Fruit fly (Drosophila melanogaster) whole organism, embryonic: Measurements from ENCODE around the gene CG46467.

ENCODE experiments used
- Antp ChIP-seq: fragments of 200-800 bp; sonication (Bioruptor generic); optimal IDR thresholded peaks from 3 replicates; lab custom pipeline; 2016; ENCODE audit warnings: missing biosample characterization, missing genetic modification characterization
- Atf3 ChIP-seq: fragments of 200-800 bp; sonication (Bioruptor generic); optimal IDR thresholded peaks from 3 replicates; lab custom pipeline; 2016; ENCODE audit warnings: missing biosample characterization, missing genetic modification characterization
- Blimp-1 ChIP-seq: fragments of 200-800 bp; sonication (Bioruptor generic); optimal IDR thresholded peaks from 3 replicates; lab custom pipeline; 2018; ENCODE audit warnings: missing biosample characterization, missing genetic modification characterization, mild to moderate bottlenecking, moderate library complexity, missing genetic modification reagents
- BtbVII ChIP-seq: fragments of 200-800 bp; sonication (Bioruptor generic); optimal IDR thresholded peaks from 3 replicates; lab custom pipeline; 2017; ENCODE audit warnings: missing biosample characterization, mild to moderate bottlenecking, missing genetic modification characterization
- CG10209 ChIP-seq: fragments of 200-800 bp; sonication (Bioruptor generic); optimal IDR thresholded peaks from 3 replicates; lab custom pipeline; 2017; ENCODE audit warnings: missing biosample characterization, mild to moderate bottlenecking, missing genetic modification characterization, missing genetic modification reagents
- CG11696 ChIP-seq: fragments of 200-800 bp; sonication (Bioruptor generic); IDR thresholded peaks from 2 replicates; pipeline ENCODE4 v1.3.6; 2022; ENCODE audit warnings: missing biosample characterization, missing genetic modification characterization
- CG13296 ChIP-seq: fragments of 200-800 bp; sonication (Bioruptor generic); optimal IDR thresholded peaks from 3 replicates; lab custom pipeline; 2018; ENCODE audit warnings: missing biosample characterization, mild to moderate bottlenecking, missing genetic modification characterization
- CG17186 ChIP-seq: fragments of 200-800 bp; sonication (Bioruptor generic); optimal IDR thresholded peaks from 3 replicates; lab custom pipeline; 2017; ENCODE audit warnings: missing biosample characterization, missing genetic modification reagents, missing genetic modification characterization
- CG17328 ChIP-seq: fragments of 200-800 bp; sonication (Bioruptor generic); IDR thresholded peaks from 2 replicates; pipeline ENCODE4 v1.3.6; 2022; ENCODE audit warnings: missing biosample characterization, missing genetic modification characterization
- CG2199 ChIP-seq: fragments of 200-800 bp; sonication (Bioruptor generic); IDR thresholded peaks from 3 replicates; pipeline ENCODE4 v1.3.6; 2022; ENCODE audit warnings: missing biosample characterization, missing genetic modification characterization
- CG32772 ChIP-seq: fragments of 200-800 bp; sonication (Bioruptor generic); IDR thresholded peaks from 2 replicates; pipeline ENCODE4 v1.3.6; 2022; ENCODE audit warnings: missing biosample characterization, missing genetic modification characterization
- CG4707 ChIP-seq: fragments of 200-800 bp; sonication (Bioruptor generic); optimal IDR thresholded peaks from 2 replicates; lab custom pipeline; 2018; ENCODE audit warnings: missing biosample characterization, mild to moderate bottlenecking, missing genetic modification characterization, moderate library complexity
- CG6689 ChIP-seq: fragments of 200-800 bp; sonication (Bioruptor generic); IDR thresholded peaks from 2 replicates; pipeline ENCODE4 v1.3.6; 2022; ENCODE audit warnings: missing biosample characterization, missing genetic modification characterization
- CG7556 ChIP-seq: fragments of 200-800 bp; sonication (Bioruptor generic); optimal IDR thresholded peaks from 2 replicates; lab custom pipeline; 2017; ENCODE audit warnings: missing biosample characterization, mild to moderate bottlenecking, missing genetic modification characterization
- CG7987 ChIP-seq: fragments of 200-800 bp; sonication (Bioruptor generic); optimal IDR thresholded peaks from 2 replicates; lab custom pipeline; 2018; ENCODE audit warnings: missing biosample characterization, mild to moderate bottlenecking, missing genetic modification characterization, moderate library complexity
- CG8359 ChIP-seq: fragments of 200-800 bp; sonication (Bioruptor generic); optimal IDR thresholded peaks from 2 replicates; lab custom pipeline; 2017; ENCODE audit warnings: missing biosample characterization, mild to moderate bottlenecking, missing genetic modification characterization, borderline replicate concordance
- CG8944 ChIP-seq: fragments of 200-800 bp; sonication (Bioruptor generic); optimal IDR thresholded peaks from 3 replicates; lab custom pipeline; 2016; ENCODE audit warnings: missing biosample characterization, missing genetic modification characterization
- CG9727 ChIP-seq: fragments of 200-800 bp; sonication (Bioruptor generic); optimal IDR thresholded peaks from 3 replicates; lab custom pipeline; 2017; ENCODE audit warnings: missing biosample characterization, mild to moderate bottlenecking, missing genetic modification characterization
- CTCF ChIP-seq: fragments of 200-800 bp; sonication (Bioruptor generic); optimal IDR thresholded peaks from 2 replicates; lab custom pipeline; 2017; ENCODE audit warnings: missing biosample characterization, mild to moderate bottlenecking, missing genetic modification characterization, moderate library complexity
- Dbx ChIP-seq: fragments of 200-800 bp; sonication (Bioruptor generic); IDR thresholded peaks from 3 replicates; pipeline ENCODE4 v1.3.6; 2022; ENCODE audit warnings: missing biosample characterization, missing genetic modification characterization
- Dek ChIP-seq: fragments of 200-800 bp; sonication (Bioruptor generic); optimal IDR thresholded peaks from 3 replicates; lab custom pipeline; 2019; ENCODE audit warnings: missing biosample characterization, mild to moderate bottlenecking, missing genetic modification characterization, moderate library complexity
- HLHmδ ChIP-seq: fragments of 200-800 bp; sonication (Bioruptor generic); optimal IDR thresholded peaks from 2 replicates; lab custom pipeline; 2018; ENCODE audit warnings: missing biosample characterization, mild to moderate bottlenecking, missing genetic modification characterization, moderate library complexity
- Lhr ChIP-seq: fragments of 200-800 bp; sonication (Bioruptor generic); optimal IDR thresholded peaks from 3 replicates; lab custom pipeline; 2017; ENCODE audit warnings: mild to moderate bottlenecking, missing biosample characterization, missing genetic modification reagents, missing genetic modification characterization
- Med ChIP-seq: fragments of 200-800 bp; sonication (Bioruptor generic); peaks from one replicate; lab custom pipeline; 2016; ENCODE audit warnings: missing biosample characterization, missing genetic modification characterization, mild to moderate bottlenecking, inconsistent platforms, moderate library complexity
- Pdp1 ChIP-seq, 2 experiments: fragments of 200-800 bp; sonication (Bioruptor generic); optimal IDR thresholded peaks; 3 replicates each; lab custom pipeline; 2016; ENCODE audit warnings: missing biosample characterization in 2 of 2, missing genetic modification characterization in 2 of 2, mild to moderate bottlenecking in 1 of 2, moderate library complexity in 1 of 2
- Poxn ChIP-seq: fragments of 200-800 bp; sonication (Bioruptor generic); IDR thresholded peaks from 2 replicates; pipeline ENCODE4 v1.3.6; 2022; ENCODE audit warnings: missing biosample characterization, missing genetic modification characterization
- Spps ChIP-seq: fragments of 200-800 bp; sonication (Bioruptor generic); optimal IDR thresholded peaks from 2 replicates; lab custom pipeline; 2018; ENCODE audit warnings: missing biosample characterization, mild to moderate bottlenecking, missing genetic modification characterization
- Vsx1 ChIP-seq: fragments of 200-800 bp; sonication (Bioruptor generic); optimal IDR thresholded peaks from 2 replicates; lab custom pipeline; 2017; ENCODE audit warnings: missing biosample characterization, mild to moderate bottlenecking, missing genetic modification characterization, missing genetic modification reagents
- ase ChIP-seq: fragments of 200-800 bp; sonication (Bioruptor generic); IDR thresholded peaks from 3 replicates; pipeline ENCODE4 v1.3.6; 2022; ENCODE audit warnings: missing biosample characterization, missing genetic modification characterization
- disco-r ChIP-seq: fragments of 200-800 bp; sonication (Bioruptor generic); optimal IDR thresholded peaks from 2 replicates; lab custom pipeline; 2016; ENCODE audit warnings: missing biosample characterization, missing genetic modification characterization
- dpn ChIP-seq, 2 experiments: fragments of 200-800 bp; sonication (Bioruptor generic); optimal IDR thresholded peaks; 3 replicates each; lab custom pipeline; 2016; ENCODE audit warnings: missing biosample characterization in 2 of 2, missing genetic modification characterization in 2 of 2
- gcm ChIP-seq: fragments of 200-800 bp; sonication (Bioruptor generic); optimal IDR thresholded peaks from 2 replicates; lab custom pipeline; 2019; ENCODE audit warnings: missing biosample characterization, mild to moderate bottlenecking, missing genetic modification characterization, moderate library complexity
- maf-S ChIP-seq: fragments of 200-800 bp; sonication (Bioruptor generic); optimal IDR thresholded peaks from 2 replicates; lab custom pipeline; 2016; ENCODE audit warnings: missing biosample characterization, missing genetic modification characterization
- onecut ChIP-seq: fragments of 200-800 bp; sonication (Bioruptor generic); IDR thresholded peaks from 2 replicates; pipeline ENCODE4 v1.3.6; 2022; ENCODE audit warnings: missing biosample characterization, missing genetic modification characterization
- psq ChIP-seq: fragments of 200-800 bp; sonication (Bioruptor generic); optimal IDR thresholded peaks from 2 replicates; lab custom pipeline; 2017; ENCODE audit warnings: missing biosample characterization, missing genetic modification characterization
- sd ChIP-seq: fragments of 200-800 bp; sonication (Bioruptor generic); optimal IDR thresholded peaks from 3 replicates; lab custom pipeline; 2018; ENCODE audit warnings: missing biosample characterization, mild to moderate bottlenecking, missing genetic modification characterization, moderate library complexity
- sens ChIP-seq: fragments of 200-800 bp; sonication (Bioruptor generic); peaks from one replicate; lab custom pipeline; 2016; ENCODE audit warnings: missing biosample characterization, missing genetic modification characterization
- vfl ChIP-seq: fragments of 200-800 bp; sonication (Bioruptor generic); optimal IDR thresholded peaks from 2 replicates; lab custom pipeline; 2016; ENCODE audit warnings: missing biosample characterization, missing genetic modification characterization
- vvl ChIP-seq: fragments of 200-800 bp; sonication (Bioruptor generic); IDR thresholded peaks from 2 replicates; pipeline ENCODE4 v1.3.6; 2022; ENCODE audit warnings: missing biosample characterization, missing genetic modification characterization

Gene CG46467

DNA sequence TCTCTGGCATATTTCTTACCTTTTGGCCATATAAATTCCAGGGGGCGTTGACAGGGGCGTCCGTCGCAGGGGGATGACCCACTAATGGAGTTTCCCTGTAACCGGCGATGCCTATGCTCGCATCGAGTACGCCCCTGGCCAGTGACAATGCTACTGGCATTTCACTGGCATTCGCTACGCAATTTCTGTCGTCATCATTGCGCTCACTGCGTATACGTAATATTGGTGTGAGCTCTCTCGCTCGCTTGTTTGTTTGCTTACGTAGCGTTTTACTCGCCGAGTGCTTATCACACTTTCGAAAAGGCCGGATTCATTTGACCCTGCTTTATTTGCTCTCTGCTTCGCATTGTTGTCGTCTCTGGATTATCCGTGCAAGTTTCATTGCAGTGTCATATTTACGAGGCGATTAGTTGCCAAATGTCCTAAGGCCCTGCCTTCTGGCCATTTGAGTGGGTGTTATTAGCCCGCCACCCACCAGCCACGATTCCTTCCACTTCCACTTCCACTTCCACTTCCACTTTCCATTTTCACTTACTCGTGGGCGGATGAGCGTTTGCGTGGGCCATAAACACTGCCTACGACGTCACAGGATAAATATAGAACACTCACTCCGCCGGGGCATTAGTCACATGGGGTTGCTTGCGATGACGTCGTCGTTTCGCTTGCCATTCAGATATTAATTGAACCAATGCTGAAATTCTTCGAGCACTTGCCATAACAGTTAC lies 10.1 kb downstream of the CG46467 start (continued):
- TF ChIP-seq CG7556 (GFP tag; lab: Kevin White, UChicago), result peak; percentile 32
- peak; percentile 41 to 71 for TF ChIP-seq dpn (GFP tag; optimal IDR thresholded peaks at IDR 0.05; lab: Kevin White, UChicago)
- no peak for TF ChIP-seq HLHmδ (GFP tag; lab: Kevin White, UChicago)
- no peak for TF ChIP-seq Spps (tag; lab: Kevin White, UChicago)
- TF ChIP-seq ase (GFP tag; lab: Robert Waterston, UW), result peak; percentile 40; the same call in 1 of the 3 replicates
- TF ChIP-seq maf-S, result peak; percentile 64
- no peak for TF ChIP-seq Lhr (GFP tag; lab: Kevin White, UChicago)
- peak; percentile 59 for TF ChIP-seq Antp (GFP tag; lab: Kevin White, UChicago)
- TF ChIP-seq Dek, result peak; percentile 47
- no peak for TF ChIP-seq CG17186 (GFP tag; lab: Kevin White, UChicago)
- no peak for TF ChIP-seq gcm
- peak; percentile 27 for TF ChIP-seq CG10209 (GFP tag; lab: Kevin White, UChicago)
- no peak for TF ChIP-seq CG8944 (GFP tag; lab: Kevin White, UChicago)
- TF ChIP-seq Atf3 (GFP tag; lab: Kevin White, UChicago), result peak; percentile 17
- peak; percentile 30 for TF ChIP-seq CG9727
- TF ChIP-seq CG6689 (GFP tag; lab: Robert Waterston, UW), result peak; percentile 27; the same call in 1 of the 2 replicates
- no peak for TF ChIP-seq CG11696
- no peak for TF ChIP-seq CG4707 (GFP tag; lab: Kevin White, UChicago)
- peak; percentile 62 for TF ChIP-seq CG17328 (GFP tag; lab: Robert Waterston, UW)
- TF ChIP-seq CG13296, result no peak
- TF ChIP-seq psq (GFP tag; lab: Kevin White, UChicago), result no peak
- TF ChIP-seq, all 482 proteins: peak for 222

DNA sequence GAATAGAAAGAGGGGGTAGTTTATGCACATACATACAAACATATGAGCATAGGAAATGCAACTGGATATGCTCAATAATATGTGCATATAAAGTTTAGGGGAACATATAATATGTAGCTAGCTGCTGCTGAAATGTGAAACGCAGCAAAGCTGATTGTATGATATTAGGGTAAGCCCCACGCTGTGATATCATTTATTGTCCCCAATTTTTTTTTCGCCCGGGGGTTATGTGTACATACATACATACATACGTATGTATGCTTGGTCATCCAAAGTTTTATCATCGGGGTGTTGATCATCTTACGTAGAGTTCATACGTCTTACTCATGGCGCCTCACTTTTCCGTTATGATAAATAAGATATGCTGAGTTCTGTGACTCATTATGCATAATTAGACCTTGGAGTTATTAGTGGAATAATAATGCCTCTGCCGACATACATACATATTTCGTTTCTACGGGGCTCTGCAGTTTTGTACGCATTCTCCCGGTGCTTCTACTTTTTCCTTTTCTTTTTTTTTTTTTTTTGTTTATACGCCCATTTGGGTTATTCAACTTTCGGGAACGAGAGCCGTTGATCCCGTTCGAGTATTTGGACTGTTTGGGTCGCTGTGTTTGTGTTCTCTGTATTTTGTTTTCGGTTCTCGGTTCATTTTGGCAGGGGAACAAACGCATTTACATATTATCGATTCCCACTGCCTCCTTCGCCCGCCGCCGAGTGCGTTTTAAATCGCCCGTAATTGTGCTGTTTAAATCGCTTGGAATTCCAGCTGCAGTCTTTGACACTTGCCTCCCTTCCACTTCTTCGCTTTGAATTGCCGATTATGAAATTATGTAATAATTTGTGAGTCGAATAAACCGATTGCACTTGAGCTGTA lies 11.2 kb downstream of the CG46467 start:
- peak; percentile 34 for TF ChIP-seq Blimp-1 (GFP tag; lab: Kevin White, UChicago)
- TF ChIP-seq CG7987 (GFP tag; lab: Kevin White, UChicago), result no peak
- TF ChIP-seq onecut (GFP tag; lab: Robert Waterston, UW), result peak; percentile 64
- TF ChIP-seq CTCF, result no peak
- TF ChIP-seq BtbVII (GFP tag; lab: Kevin White, UChicago), result no peak
- TF ChIP-seq sd (tag; lab: Kevin White, UChicago), result peak; percentile 12
- TF ChIP-seq CG32772 (GFP tag; lab: Robert Waterston, UW), result peak; percentile 14; the same call in 1 of the 2 replicates
- no peak for TF ChIP-seq vfl (GFP tag; lab: Kevin White, UChicago)
- peak; percentile 56 for TF ChIP-seq sens (GFP tag; lab: Kevin White, UChicago)
- TF ChIP-seq vvl, result 0 out of 2 replicates have a peak, but pooled peaks have one; percentile 46
- TF ChIP-seq disco-r (GFP tag; lab: Kevin White, UChicago), result no peak
- no peak for TF ChIP-seq Dbx (GFP tag; lab: Robert Waterston, UW)
- TF ChIP-seq CG2199 (GFP tag; lab: Robert Waterston, UW), result 0 out of 3 replicates have a peak, but pooled peaks have one; percentile 52
- no peak for TF ChIP-seq Vsx1 (GFP tag; lab: Kevin White, UChicago)
- TF ChIP-seq Med (GFP tag; lab: Kevin White, UChicago), result peak; percentile 3
- TF ChIP-seq Pdp1 (GFP tag; optimal IDR thresholded peaks at IDR 0.05; lab: Kevin White, UChicago), result peak in 1 of 2 experiments; percentile 43
- TF ChIP-seq CG8359, result peak; percentile 97
- TF ChIP-seq Poxn (GFP tag; lab: Robert Waterston, UW), result no peak
